Worm (Caenorhabditis elegans) whole organism, young adult: Measurements from ENCODE around the gene srz-96.

Experiments
- F49E8.2 ChIP-seq: sonication (generic microtip); optimal IDR thresholded peaks from 3 replicates; lab custom pipeline; 2017; ENCODE audit warnings: missing genetic modification characterization, mild to moderate bottlenecking, missing compliant biosample characterization, antibody characterized with exemption, moderate library complexity; ENCODE audit not compliant: insufficient read depth
- akir-1 ChIP-seq: fragments of 200-800 bp; sonication (Bioruptor generic); optimal IDR thresholded peaks from 2 replicates; lab custom pipeline; 2018; ENCODE audit warnings: mild to moderate bottlenecking, missing genetic modification characterization, moderate library complexity, missing compliant biosample characterization
- egl-44 ChIP-seq: fragments of 200-800 bp; sonication (Bioruptor generic); IDR thresholded peaks from 2 replicates; pipeline ENCODE4 v1.3.6; 2022; ENCODE audit warnings: missing genetic modification reagents, missing genetic modification characterization, missing compliant biosample characterization

- no peak for TF ChIP-seq F49E8.2 (tag; lab: Kevin White, UChicago)
- TF ChIP-seq akir-1 (GFP tag; lab: Kevin White, UChicago), result no peak
- no peak for TF ChIP-seq egl-44 (GFP tag; lab: Robert Waterston, UW)
Observed at ce11 chrV:17238799-17239198, 39.8 kb downstream of the srz-96 start, which contains the start of gene T19C9.8.
